Worm (Caenorhabditis elegans) whole organism, L4/young adult: ENCODE data around the gene F14D7.14.

Source experiments
- W03F9.2 ChIP-seq: fragments of 150-350 bp; optimal IDR thresholded peaks from 2 replicates; lab custom pipeline; 2014; ENCODE audit warnings: missing biosample characterization, missing genetic modification characterization
- dao-5 ChIP-seq: sonication (generic microtip); optimal IDR thresholded peaks from 2 replicates; lab custom pipeline; 2016; ENCODE audit warnings: missing genotype, missing genetic modification characterization, moderate library complexity, missing compliant biosample characterization
- him-1 ChIP-seq: sonication (generic microtip); optimal IDR thresholded peaks from 2 replicates; lab custom pipeline; 2016; ENCODE audit warnings: missing genotype, missing genetic modification reagents, missing genetic modification characterization, missing compliant biosample characterization

DNA sequence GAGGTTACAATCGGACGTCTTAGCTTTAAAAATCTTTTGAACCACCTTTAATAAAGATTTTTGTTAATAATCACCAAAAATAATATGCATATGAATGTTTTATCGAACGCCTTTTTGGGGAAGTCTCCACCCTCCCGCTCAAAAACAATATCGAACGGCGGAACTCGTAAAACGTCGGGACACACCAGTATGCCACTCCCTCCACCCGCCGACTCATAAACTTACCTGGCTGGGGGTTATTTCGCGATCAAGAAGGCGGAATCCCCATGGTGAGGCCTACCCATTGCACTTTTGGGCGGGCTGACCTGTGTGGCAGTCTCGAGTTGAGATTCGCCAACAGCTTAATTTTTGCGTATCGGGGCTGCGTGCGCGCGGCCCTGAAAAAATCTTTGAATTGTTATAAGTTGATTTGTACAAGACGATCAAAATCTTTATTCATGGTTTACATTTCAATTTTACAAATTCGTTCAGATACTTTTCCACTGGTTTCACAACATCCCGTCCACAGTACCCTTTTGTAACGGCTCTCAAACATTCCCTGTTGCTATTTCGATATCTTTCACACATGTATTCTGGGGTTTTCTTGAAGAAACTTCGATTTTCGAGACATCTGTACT, 42.3 kb upstream of the F14D7.14 start:
- TF ChIP-seq him-1 (tag; lab: Kevin White, UChicago) (no peak), dao-5 (tag; lab: Kevin White, UChicago) (no peak), W03F9.2 (tag; lab: Kevin White, UChicago) (no peak)
